Fruit fly (Drosophila melanogaster) whole organism, embryonic: ENCODE results near the gene CG14442.

ENCODE experiments used
- Asciz ChIP-seq: fragments of 200-800 bp; sonication (Bioruptor generic); optimal IDR thresholded peaks from 2 replicates; lab custom pipeline; 2017; ENCODE audit warnings: missing biosample characterization, mild to moderate bottlenecking, missing genetic modification characterization, missing genetic modification reagents
- CG10543 ChIP-seq: fragments of 200-800 bp; sonication (Bioruptor generic); optimal IDR thresholded peaks from 3 replicates; lab custom pipeline; 2017; ENCODE audit warnings: missing biosample characterization, mild to moderate bottlenecking, missing genetic modification characterization, moderate library complexity
- CG12391 ChIP-seq: fragments of 200-800 bp; sonication (Bioruptor generic); optimal IDR thresholded peaks from 3 replicates; lab custom pipeline; 2018; ENCODE audit warnings: missing biosample characterization, mild to moderate bottlenecking, missing genetic modification characterization, moderate library complexity
- CG14441 ChIP-seq: fragments of 200-800 bp; sonication (Bioruptor generic); IDR thresholded peaks from 2 replicates; pipeline ENCODE4 v1.3.6; 2022; ENCODE audit warnings: missing biosample characterization, missing genetic modification characterization
- CG1603 ChIP-seq: fragments of 200-800 bp; sonication (Bioruptor generic); optimal IDR thresholded peaks from 2 replicates; lab custom pipeline; 2019; ENCODE audit warnings: missing biosample characterization, mild to moderate bottlenecking, missing genetic modification characterization, moderate library complexity
- CG17361 ChIP-seq: fragments of 200-800 bp; sonication (Bioruptor generic); IDR thresholded peaks from 3 replicates; pipeline ENCODE4 v1.3.6; 2022; ENCODE audit warnings: missing biosample characterization, missing genetic modification characterization
- CG18619 ChIP-seq: fragments of 200-800 bp; sonication (Bioruptor generic); optimal IDR thresholded peaks from 3 replicates; lab custom pipeline; 2017; ENCODE audit warnings: missing biosample characterization, mild to moderate bottlenecking, missing genetic modification characterization
- CG2202 ChIP-seq: fragments of 200-800 bp; sonication (Bioruptor generic); optimal IDR thresholded peaks from 2 replicates; lab custom pipeline; 2018; ENCODE audit warnings: missing biosample characterization, mild to moderate bottlenecking, missing genetic modification characterization
- CG2678 ChIP-seq: fragments of 200-800 bp; sonication (Bioruptor generic); optimal IDR thresholded peaks from 3 replicates; lab custom pipeline; 2019; ENCODE audit warnings: missing biosample characterization, mild to moderate bottlenecking, missing genetic modification characterization, moderate library complexity
- CG2712 ChIP-seq: fragments of 200-800 bp; optimal IDR thresholded peaks from 3 replicates; lab custom pipeline; 2019; ENCODE audit warnings: missing biosample characterization, mild to moderate bottlenecking, missing genetic modification characterization, moderate library complexity
- CG30403 ChIP-seq: fragments of 200-800 bp; sonication (Bioruptor generic); optimal IDR thresholded peaks from 3 replicates; lab custom pipeline; 2016; ENCODE audit warnings: missing biosample characterization, missing genetic modification characterization
- CG34376 ChIP-seq: fragments of 200-800 bp; sonication (Bioruptor generic); optimal IDR thresholded peaks from 2 replicates; lab custom pipeline; 2018; ENCODE audit warnings: missing biosample characterization, mild to moderate bottlenecking, missing genetic modification characterization
- CG4404 ChIP-seq: fragments of 200-800 bp; sonication (Bioruptor generic); IDR thresholded peaks from 2 replicates; pipeline ENCODE4 v1.3.6; 2022; ENCODE audit warnings: missing biosample characterization, missing genetic modification characterization
- CG4424 ChIP-seq: fragments of 200-800 bp; sonication (Bioruptor generic); optimal IDR thresholded peaks from 3 replicates; lab custom pipeline; 2016; ENCODE audit warnings: missing biosample characterization, missing genetic modification characterization
- CG4730 ChIP-seq: fragments of 200-800 bp; sonication (Bioruptor generic); IDR thresholded peaks from 2 replicates; pipeline ENCODE4 v1.3.6; 2022; ENCODE audit warnings: missing biosample characterization, missing genetic modification characterization
- CG5180 ChIP-seq: fragments of 200-800 bp; sonication (Bioruptor generic); optimal IDR thresholded peaks from 3 replicates; lab custom pipeline; 2017; ENCODE audit warnings: missing biosample characterization, missing genetic modification characterization, mild to moderate bottlenecking, moderate library complexity, missing genetic modification reagents
- CG6813 ChIP-seq: fragments of 200-800 bp; sonication (Bioruptor generic); optimal IDR thresholded peaks from 2 replicates; lab custom pipeline; 2017; ENCODE audit warnings: missing biosample characterization, missing genetic modification characterization, mild to moderate bottlenecking, moderate library complexity, missing genetic modification reagents
- CG7556 ChIP-seq: fragments of 200-800 bp; sonication (Bioruptor generic); optimal IDR thresholded peaks from 2 replicates; lab custom pipeline; 2017; ENCODE audit warnings: missing biosample characterization, mild to moderate bottlenecking, missing genetic modification characterization
- CG7786 ChIP-seq: fragments of 200-800 bp; sonication (Bioruptor generic); optimal IDR thresholded peaks from 2 replicates; lab custom pipeline; 2016; ENCODE audit warnings: missing biosample characterization, missing genetic modification characterization
- CG8290 ChIP-seq, 3 experiments: fragments of 200-800 bp; sonication (Bioruptor generic); optimal IDR thresholded peaks; 2 replicates each; lab custom pipeline; 2016 to 2019; ENCODE audit warnings: missing biosample characterization in 3 of 3, missing genetic modification characterization in 3 of 3, mild to moderate bottlenecking in 2 of 3, moderate library complexity in 1 of 3
- CG9727 ChIP-seq: fragments of 200-800 bp; sonication (Bioruptor generic); optimal IDR thresholded peaks from 3 replicates; lab custom pipeline; 2017; ENCODE audit warnings: missing biosample characterization, mild to moderate bottlenecking, missing genetic modification characterization
- Drgx ChIP-seq: fragments of 200-800 bp; sonication (Bioruptor generic); IDR thresholded peaks from 2 replicates; pipeline ENCODE4 v1.3.6; 2022; ENCODE audit warnings: missing biosample characterization, missing genetic modification characterization
- MBD-R2 ChIP-seq: fragments of 200-800 bp; sonication (Bioruptor generic); IDR thresholded peaks from 2 replicates; pipeline ENCODE4 v1.3.6; 2022; ENCODE audit warnings: missing biosample characterization, missing genetic modification characterization
- Med ChIP-seq: fragments of 200-800 bp; sonication (Bioruptor generic); peaks from one replicate; lab custom pipeline; 2016; ENCODE audit warnings: missing biosample characterization, missing genetic modification characterization, mild to moderate bottlenecking, inconsistent platforms, moderate library complexity
- NK7.1 ChIP-seq: fragments of 200-800 bp; sonication (Bioruptor generic); optimal IDR thresholded peaks from 3 replicates; lab custom pipeline; 2016; ENCODE audit warnings: missing biosample characterization, missing genetic modification characterization
- Neu2 ChIP-seq: fragments of 200-800 bp; sonication (Bioruptor generic); optimal IDR thresholded peaks from 3 replicates; lab custom pipeline; 2016; ENCODE audit warnings: missing biosample characterization, missing genetic modification characterization, borderline replicate concordance
- Nf-YC ChIP-seq: fragments of 200-800 bp; optimal IDR thresholded peaks from 3 replicates; lab custom pipeline; 2019; ENCODE audit warnings: missing biosample characterization, mild to moderate bottlenecking, missing genetic modification characterization, moderate library complexity
- Pdp1 ChIP-seq, 2 experiments: fragments of 200-800 bp; sonication (Bioruptor generic); optimal IDR thresholded peaks; 3 replicates each; lab custom pipeline; 2016; ENCODE audit warnings: missing biosample characterization in 2 of 2, missing genetic modification characterization in 2 of 2, mild to moderate bottlenecking in 1 of 2, moderate library complexity in 1 of 2
- Sox102F ChIP-seq: fragments of 200-800 bp; sonication (Bioruptor generic); optimal IDR thresholded peaks from 2 replicates; lab custom pipeline; 2018; ENCODE audit warnings: missing biosample characterization, mild to moderate bottlenecking, missing genetic modification characterization, moderate library complexity
- bsh ChIP-seq, 2 experiments: fragments of 200-800 bp; sonication (Bioruptor generic); optimal IDR thresholded peaks; 2 replicates each; lab custom pipeline; 2017 to 2018; ENCODE audit warnings: mild to moderate bottlenecking in 2 of 2, missing biosample characterization in 2 of 2, missing genetic modification characterization in 2 of 2, moderate library complexity in 1 of 2
- cg ChIP-seq: fragments of 200-800 bp; sonication (Bioruptor generic); optimal IDR thresholded peaks from 3 replicates; lab custom pipeline; 2019; ENCODE audit warnings: missing biosample characterization, mild to moderate bottlenecking, missing genetic modification characterization, moderate library complexity
- crol ChIP-seq: fragments of 200-800 bp; sonication (Bioruptor generic); IDR thresholded peaks from 2 replicates; pipeline ENCODE4 v1.3.6; 2022; ENCODE audit warnings: missing biosample characterization, missing genetic modification characterization
- cwo ChIP-seq: fragments of 200-800 bp; sonication (Bioruptor generic); optimal IDR thresholded peaks from 3 replicates; lab custom pipeline; 2017; ENCODE audit warnings: missing biosample characterization, missing genetic modification characterization, mild to moderate bottlenecking, moderate library complexity, missing genetic modification reagents
- dmrt99B ChIP-seq: fragments of 200-800 bp; sonication (Bioruptor generic); optimal IDR thresholded peaks from 2 replicates; lab custom pipeline; 2018; ENCODE audit warnings: missing biosample characterization, mild to moderate bottlenecking, missing genetic modification characterization, moderate library complexity
- en ChIP-seq: fragments of 200-800 bp; sonication (Bioruptor generic); optimal IDR thresholded peaks from 2 replicates; lab custom pipeline; 2016; ENCODE audit warnings: missing biosample characterization, missing genetic modification characterization
- eve ChIP-seq, 2 experiments: fragments of >200 bp; optimal IDR thresholded peaks; 2 replicates each; lab custom pipeline; 2017; ENCODE audit warnings: missing biosample characterization in 2 of 2, missing genetic modification characterization in 2 of 2
- ken ChIP-seq: fragments of 200-800 bp; sonication (Bioruptor generic); IDR thresholded peaks from 3 replicates; pipeline ENCODE4 v1.3.6; 2022; ENCODE audit warnings: missing biosample characterization, missing genetic modification characterization
- kni ChIP-seq: fragments of 200-800 bp; sonication (Bioruptor generic); optimal IDR thresholded peaks from 3 replicates; lab custom pipeline; 2017; ENCODE audit warnings: mild to moderate bottlenecking, missing biosample characterization, missing genetic modification reagents, missing genetic modification characterization
- lola ChIP-seq, 3 experiments: fragments of >200 bp in 2 of 3; fragments of 200-800 bp in 1 of 3; sonication (Bioruptor generic) in 1 of 3; optimal IDR thresholded peaks; 2 replicates each; lab custom pipeline; 2017 to 2019; ENCODE audit warnings: missing biosample characterization in 3 of 3, missing genetic modification characterization in 3 of 3, mild to moderate bottlenecking in 1 of 3, moderate library complexity in 1 of 3
- mam ChIP-seq: fragments of 200-800 bp; sonication (Bioruptor generic); optimal IDR thresholded peaks from 3 replicates; lab custom pipeline; 2016; ENCODE audit warnings: missing biosample characterization, missing genetic modification characterization
- ssp ChIP-seq: fragments of 200-800 bp; sonication (Bioruptor generic); IDR thresholded peaks from 2 replicates; pipeline ENCODE4 v1.3.6; 2022; ENCODE audit warnings: missing biosample characterization, missing genetic modification characterization
- sug ChIP-seq: fragments of 200-800 bp; optimal IDR thresholded peaks from 2 replicates; lab custom pipeline; 2019; ENCODE audit warnings: missing biosample characterization, mild to moderate bottlenecking, missing genetic modification characterization, moderate library complexity

Gene CG14442

DNA sequence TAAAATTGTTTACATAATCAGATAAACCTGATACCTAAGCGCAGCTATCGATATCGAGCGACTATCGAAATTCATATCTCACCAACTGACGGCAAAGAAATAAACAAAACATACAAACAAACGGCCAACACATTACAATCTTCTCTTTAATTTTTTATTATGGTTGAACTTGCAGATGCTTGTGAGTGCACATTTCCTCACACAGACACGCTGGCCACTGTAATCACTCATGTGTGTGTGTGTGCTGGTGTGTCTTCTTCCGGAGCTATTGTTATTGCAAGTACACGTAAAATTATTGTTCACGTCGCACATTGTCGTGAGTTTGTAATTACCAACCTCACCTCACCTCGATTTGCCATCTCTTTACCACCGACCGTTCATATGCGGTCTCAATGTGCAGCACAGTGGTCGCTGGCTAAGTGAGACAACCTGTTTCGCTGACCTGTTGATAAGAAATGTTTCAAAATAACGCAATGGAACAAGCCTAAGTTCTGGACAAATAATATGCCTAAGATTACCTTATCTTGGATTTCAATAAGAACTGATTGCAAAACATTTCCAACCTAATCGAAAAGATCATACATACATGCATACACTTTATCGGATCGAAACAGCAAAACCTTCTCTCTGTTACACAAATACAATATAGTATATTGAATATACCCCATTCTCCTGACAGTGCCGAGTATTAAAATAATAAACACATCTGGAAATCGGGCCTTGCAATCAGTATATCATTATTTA is 10.4 kb upstream of the CG14442 start (continued):
- TF ChIP-seq CG4424 (GFP tag; lab: Kevin White, UChicago) = peak; percentile 3
- TF ChIP-seq CG9727 (GFP tag; lab: Kevin White, UChicago) = peak; percentile 6
- peak in 1 of 2 experiments; percentile 2 for TF ChIP-seq eve (GFP tag; optimal IDR thresholded peaks at IDR 0.05; lab: Kevin White, UChicago)
- TF ChIP-seq lola (GFP tag; optimal IDR thresholded peaks at IDR 0.05; lab: Kevin White, UChicago) = peak in 1 of 3 experiments; percentile 17
- peak in 1 of 2 experiments; percentile 46 for TF ChIP-seq Pdp1 (GFP tag; optimal IDR thresholded peaks at IDR 0.05; lab: Kevin White, UChicago)
- TF ChIP-seq CG8290 (GFP tag; optimal IDR thresholded peaks at IDR 0.05; lab: Kevin White, UChicago) = no peak
- TF ChIP-seq CG8290 (tag; optimal IDR thresholded peaks at IDR 0.05; lab: Kevin White, UChicago) = peak in 1 of 2 experiments; percentile 16
- 0 out of 2 replicates have a peak, but pooled peaks have one; percentile 11 for TF ChIP-seq MBD-R2 (GFP tag; lab: Robert Waterston, UW)
- TF ChIP-seq CG2678 (tag; lab: Kevin White, UChicago) = peak; percentile 51
- peak; percentile 81 for TF ChIP-seq CG14441 (GFP tag; lab: Robert Waterston, UW)
- no peak for TF ChIP-seq CG2202 (tag; lab: Kevin White, UChicago)
- peak; percentile 1 for TF ChIP-seq Asciz (GFP tag; lab: Kevin White, UChicago)
- TF ChIP-seq CG12391 = peak; percentile 11
- TF ChIP-seq CG34376 = peak; percentile 45
- no peak for TF ChIP-seq Neu2
- peak; percentile 1 for TF ChIP-seq CG6813
- peak; percentile 8 for TF ChIP-seq kni
- 0 out of 3 replicates have a peak, but pooled peaks have one; percentile 23 for TF ChIP-seq ken (GFP tag; lab: Robert Waterston, UW)
- TF ChIP-seq CG5180 (GFP tag; lab: Kevin White, UChicago) = peak; percentile 40
- TF ChIP-seq Drgx = peak; percentile 32; the same call in 1 of the 2 replicates
- peak; percentile 62; the same call in 2 of the 3 replicates for TF ChIP-seq CG17361 (GFP tag; lab: Robert Waterston, UW)
- TF ChIP-seq NK7.1 = no peak
- TF ChIP-seq cwo = peak; percentile 8
- TF ChIP-seq CG4730 (GFP tag; lab: Robert Waterston, UW) = no peak
- TF ChIP-seq Sox102F (GFP tag; lab: Kevin White, UChicago) = peak; percentile 13
- TF ChIP-seq dmrt99B (tag; lab: Kevin White, UChicago) = peak; percentile 10
- TF ChIP-seq CG2712 = peak; percentile 19
- peak; percentile 58 for TF ChIP-seq cg
- peak; percentile 46 for TF ChIP-seq sug (tag; lab: Kevin White, UChicago)
- peak; percentile 15 for TF ChIP-seq CG18619
- TF ChIP-seq en (GFP tag; lab: Kevin White, UChicago) = no peak
- peak; percentile 26 for TF ChIP-seq CG1603
- no peak for TF ChIP-seq CG4404 (GFP tag; lab: Robert Waterston, UW)
- no peak for TF ChIP-seq CG10543
- no peak for TF ChIP-seq CG7786 (GFP tag; lab: Kevin White, UChicago)
- peak; percentile 59 for TF ChIP-seq crol (GFP tag; lab: Robert Waterston, UW)
- TF ChIP-seq Nf-YC (tag; lab: Kevin White, UChicago) = peak; percentile 8
- peak; percentile 73 for TF ChIP-seq Med
- TF ChIP-seq ssp (GFP tag; lab: Robert Waterston, UW) = no peak
- TF ChIP-seq, all 482 proteins: peak for 56

- TF ChIP-seq CG7556 (GFP tag; lab: Kevin White, UChicago) (no peak), bsh (GFP tag; optimal IDR thresholded peaks at IDR 0.05; lab: Kevin White, UChicago) (peak in 1 of 2 experiments; percentile 24), CG30403 (no peak), mam (GFP tag; lab: Kevin White, UChicago) (no peak)
These were observed 9.2 kb upstream of the CG14442 start for dm6 chrX:6703957-6704356.
